Worm (Caenorhabditis elegans): Measurements from ENCODE around the gene wdr-5.3.

wdr-5.3 gene

ce11 chrV:10736756-10737155, at the start of gene wdr-5.3, which contains the start of gene mre-11 (continued):
- TF ChIP-seq ZK185.1 (tag; optimal IDR thresholded peaks at IDR 0.05; ENCODE audit: poor library complexity, severe bottlenecking) (peak; percentile 70), F39B2.1 (GFP tag; IDR thresholded peaks at IDR 0.05) (no peak), repo-1 (tag; optimal IDR thresholded peaks at IDR 0.05) (no peak), madf-6 (GFP tag; IDR thresholded peaks at IDR 0.05) (peak; percentile 79), ztf-3 (GFP tag; optimal IDR thresholded peaks at IDR 0.05) (no peak), cebp-1 (GFP tag; IDR thresholded peaks at IDR 0.05) (no peak), cebp-1 (tag; optimal IDR thresholded peaks at IDR 0.05) (no peak), tbp1 (GFP tag; optimal IDR thresholded peaks at IDR 0.05) (no peak), lir-1 (GFP tag; conservative IDR thresholded peaks at IDR 0.05) (peak; percentile 21; the same call in 1 of the 2 replicates), cebp-2 (GFP tag; IDR thresholded peaks at IDR 0.05) (no peak), D2030.7 (GFP tag; IDR thresholded peaks at IDR 0.05) (peak; percentile 52), snpc-1.1 (tag; optimal IDR thresholded peaks at IDR 0.05; ENCODE audit: insufficient read depth) (no peak), lin-26 (GFP tag; IDR thresholded peaks at IDR 0.05) (no peak), pha-4 (tag; optimal IDR thresholded peaks at IDR 0.05) (no peak), pbrm-1 (GFP tag; IDR thresholded peaks at IDR 0.05) (0 out of 2 replicates have a peak, but pooled peaks have one; percentile 38), somi-1 (GFP tag; optimal IDR thresholded peaks at IDR 0.05) (no peak), hmg-1.2 (GFP tag; IDR thresholded peaks at IDR 0.05) (peak; percentile 21; the same call in 1 of the 2 replicates), ztf-22 (GFP tag; optimal IDR thresholded peaks at IDR 0.05) (no peak), rcor-1 (GFP tag; IDR thresholded peaks at IDR 0.05) (peak; percentile 22; the same call in 1 of the 2 replicates), mxl-1 (tag; optimal IDR thresholded peaks at IDR 0.05) (no peak), lin-54 (GFP tag; optimal IDR thresholded peaks at IDR 0.05) (peak; percentile 80)

- no peak for TF ChIP-seq ekl-4 (GFP tag; IDR thresholded peaks at IDR 0.05)
- TF ChIP-seq let-526 (GFP tag; IDR thresholded peaks at IDR 0.05), result no peak
- no peak for TF ChIP-seq snpc-1.3 (tag; optimal IDR thresholded peaks at IDR 0.05; ENCODE audit: insufficient read depth)
- no peak for TF ChIP-seq nfyb-1 (GFP tag; IDR thresholded peaks at IDR 0.05)
These were observed 49.3 kb upstream of the wdr-5.3 start, which contains the start of gene F29F11.20 for ce11 chrV:10687601-10688000. TSS of gene F29F11.20 (plus strand) at chrV:10687901.

ce11 chrV:10691313-10691712, 45.6 kb upstream of the wdr-5.3 start:
- TF ChIP-seq ztf-22 (GFP tag; optimal IDR thresholded peaks at IDR 0.05), result no peak
- peak; percentile 7; the same call in 1 of the 2 replicates for TF ChIP-seq hmg-1.2 (GFP tag; IDR thresholded peaks at IDR 0.05)

- peak; percentile 98 for TF ChIP-seq nhr-80 (tag; optimal IDR thresholded peaks at IDR 0.05)
- peak in 1 of 2 experiments; percentile 27 for TF ChIP-seq let-607 (tag; optimal IDR thresholded peaks at IDR 0.05)
- TF ChIP-seq egl-44 (GFP tag; IDR thresholded peaks at IDR 0.05), result no peak
- TF ChIP-seq cebp-1 (GFP tag; IDR thresholded peaks at IDR 0.05), result no peak
- TF ChIP-seq cebp-1 (tag; optimal IDR thresholded peaks at IDR 0.05), result peak; percentile 51
- TF ChIP-seq lin-26 (GFP tag; IDR thresholded peaks at IDR 0.05), result no peak
- TF ChIP-seq atf-7 (tag; optimal IDR thresholded peaks at IDR 0.05), result peak; percentile 75
- TF ChIP-seq madf-6 (GFP tag; IDR thresholded peaks at IDR 0.05), result no peak
- TF ChIP-seq unc-62 (GFP tag; optimal IDR thresholded peaks at IDR 0.05), result peak; percentile 58
- peak; percentile 56 for TF ChIP-seq ztf-22 (GFP tag; optimal IDR thresholded peaks at IDR 0.05)
- no peak for TF ChIP-seq ccch-3 (GFP tag; optimal IDR thresholded peaks at IDR 0.05)
- no peak for TF ChIP-seq mcd-1 (GFP tag; IDR thresholded peaks at IDR 0.05)
- no peak for TF ChIP-seq ceh-91 (GFP tag; IDR thresholded peaks at IDR 0.05)
- TF ChIP-seq ets-4 (GFP tag; optimal IDR thresholded peaks at IDR 0.05), result peak; percentile 30
- peak; percentile 9 for TF ChIP-seq tbp1 (GFP tag; optimal IDR thresholded peaks at IDR 0.05)
These were observed 43.2 kb upstream of the wdr-5.3 start for ce11 chrV:10693749-10694148.
